Fruit fly (Drosophila melanogaster) whole organism, embryonic: Measurements from ENCODE around the gene dmGlut.

ENCODE experiments used
- Awh ChIP-seq: fragments of 200-800 bp; sonication (Bioruptor generic); IDR thresholded peaks from 2 replicates; pipeline ENCODE4, ENCODE4 v1.3.6; 2022; ENCODE audit warnings: missing biosample characterization, missing genetic modification characterization
- CG10209 ChIP-seq: fragments of 200-800 bp; sonication (Bioruptor generic); optimal IDR thresholded peaks from 3 replicates; lab custom pipeline; 2017; ENCODE audit warnings: missing biosample characterization, mild to moderate bottlenecking, missing genetic modification characterization, missing genetic modification reagents
- CG10321 ChIP-seq: fragments of 200-800 bp; sonication (Bioruptor generic); IDR thresholded peaks from 2 replicates; pipeline ENCODE4 v1.3.6; 2022; ENCODE audit warnings: missing biosample characterization, missing genetic modification characterization
- CG12299 ChIP-seq: fragments of 200-800 bp; sonication (Bioruptor generic); optimal IDR thresholded peaks from 2 replicates; lab custom pipeline; 2018; ENCODE audit warnings: missing biosample characterization, mild to moderate bottlenecking, missing genetic modification characterization
- CG13894 ChIP-seq: fragments of 200-800 bp; sonication (Bioruptor generic); optimal IDR thresholded peaks from 3 replicates; lab custom pipeline; 2018; ENCODE audit warnings: missing biosample characterization, mild to moderate bottlenecking, missing genetic modification characterization, moderate library complexity
- CG14050 ChIP-seq: fragments of 200-800 bp; sonication (Bioruptor generic); IDR thresholded peaks from 3 replicates; pipeline ENCODE4 v1.3.6; 2022; ENCODE audit warnings: missing biosample characterization, missing genetic modification characterization
- CG15696 ChIP-seq: fragments of 200-800 bp; sonication (Bioruptor generic); optimal IDR thresholded peaks from 2 replicates; lab custom pipeline; 2019; ENCODE audit warnings: missing biosample characterization, mild to moderate bottlenecking, missing genetic modification characterization, moderate library complexity
- CG16813 ChIP-seq: fragments of 200-800 bp; sonication (Bioruptor generic); IDR thresholded peaks from 3 replicates; pipeline ENCODE4 v1.3.6; 2022; ENCODE audit warnings: missing biosample characterization, missing genetic modification characterization; ENCODE audit not compliant: partially characterized antibody
- CG17912 ChIP-seq: fragments of 200-800 bp; sonication (Bioruptor generic); optimal IDR thresholded peaks from 2 replicates; lab custom pipeline; 2018; ENCODE audit warnings: missing biosample characterization, mild to moderate bottlenecking, missing genetic modification characterization
- CG32772 ChIP-seq: fragments of 200-800 bp; sonication (Bioruptor generic); IDR thresholded peaks from 2 replicates; pipeline ENCODE4 v1.3.6; 2022; ENCODE audit warnings: missing biosample characterization, missing genetic modification characterization
- CG33557 ChIP-seq: fragments of 200-800 bp; sonication (Bioruptor generic); optimal IDR thresholded peaks from 2 replicates; lab custom pipeline; 2019; ENCODE audit warnings: missing biosample characterization, mild to moderate bottlenecking, missing genetic modification characterization, moderate library complexity
- CG6765 ChIP-seq: fragments of 200-800 bp; sonication (Bioruptor generic); optimal IDR thresholded peaks from 3 replicates; lab custom pipeline; 2017; ENCODE audit warnings: missing biosample characterization, mild to moderate bottlenecking, missing genetic modification characterization
- CG7556 ChIP-seq: fragments of 200-800 bp; sonication (Bioruptor generic); optimal IDR thresholded peaks from 2 replicates; lab custom pipeline; 2017; ENCODE audit warnings: missing biosample characterization, mild to moderate bottlenecking, missing genetic modification characterization
- CG7786 ChIP-seq: fragments of 200-800 bp; sonication (Bioruptor generic); optimal IDR thresholded peaks from 2 replicates; lab custom pipeline; 2016; ENCODE audit warnings: missing biosample characterization, missing genetic modification characterization
- CG7963 ChIP-seq: fragments of 200-800 bp; sonication (Bioruptor generic); IDR thresholded peaks from 3 replicates; pipeline ENCODE4 v1.3.6; 2022; ENCODE audit warnings: missing biosample characterization, missing genetic modification characterization; ENCODE audit not compliant: partially characterized antibody
- CG8924 ChIP-seq: fragments of 200-800 bp; optimal IDR thresholded peaks from 3 replicates; lab custom pipeline; 2019; ENCODE audit warnings: missing biosample characterization, mild to moderate bottlenecking, missing genetic modification characterization, moderate library complexity
- CG9215 ChIP-seq: fragments of 200-800 bp; sonication (Bioruptor generic); IDR thresholded peaks from 2 replicates; pipeline ENCODE4 v1.3.6; 2022; ENCODE audit warnings: missing biosample characterization, missing genetic modification characterization
- CG9437 ChIP-seq: fragments of 200-800 bp; sonication (Bioruptor generic); optimal IDR thresholded peaks from 2 replicates; lab custom pipeline; 2018; ENCODE audit warnings: missing biosample characterization, mild to moderate bottlenecking, missing genetic modification characterization
- CG9727 ChIP-seq: fragments of 200-800 bp; sonication (Bioruptor generic); optimal IDR thresholded peaks from 3 replicates; lab custom pipeline; 2017; ENCODE audit warnings: missing biosample characterization, mild to moderate bottlenecking, missing genetic modification characterization
- CTCF ChIP-seq: fragments of 200-800 bp; sonication (Bioruptor generic); optimal IDR thresholded peaks from 2 replicates; lab custom pipeline; 2017; ENCODE audit warnings: missing biosample characterization, mild to moderate bottlenecking, missing genetic modification characterization, moderate library complexity
- Chrac-16 ChIP-seq: fragments of 200-800 bp; sonication (Bioruptor generic); optimal IDR thresholded peaks from 3 replicates; lab custom pipeline; 2016; ENCODE audit warnings: missing biosample characterization, missing genetic modification characterization
- Elba2 ChIP-seq: fragments of 200-800 bp; sonication (Bioruptor generic); optimal IDR thresholded peaks from 3 replicates; lab custom pipeline; 2016; ENCODE audit warnings: missing biosample characterization, missing genetic modification characterization
- H2.0 ChIP-seq: fragments of 200-800 bp; sonication (Bioruptor generic); IDR thresholded peaks from 2 replicates; pipeline ENCODE4 v1.3.6; 2022; ENCODE audit warnings: missing biosample characterization, missing genetic modification characterization
- MTF-1 ChIP-seq: fragments of 200-800 bp; sonication (Bioruptor generic); optimal IDR thresholded peaks from 2 replicates; lab custom pipeline; 2018; ENCODE audit warnings: missing biosample characterization, mild to moderate bottlenecking, missing genetic modification characterization, borderline replicate concordance
- Mad ChIP-seq: fragments of 200-800 bp; sonication (Bioruptor generic); optimal IDR thresholded peaks from 2 replicates; lab custom pipeline; 2016; ENCODE audit warnings: missing biosample characterization, missing genetic modification characterization
- Max ChIP-seq: fragments of 200-800 bp; sonication (Bioruptor generic); optimal IDR thresholded peaks from 2 replicates; lab custom pipeline; 2016; ENCODE audit warnings: missing biosample characterization, mild to moderate bottlenecking, missing genetic modification characterization
- Nf-YB ChIP-seq: fragments of 200-800 bp; sonication (Bioruptor generic); optimal IDR thresholded peaks from 3 replicates; lab custom pipeline; 2019; ENCODE audit warnings: missing biosample characterization, mild to moderate bottlenecking, missing genetic modification characterization, moderate library complexity
- Poxn ChIP-seq: fragments of 200-800 bp; sonication (Bioruptor generic); IDR thresholded peaks from 2 replicates; pipeline ENCODE4 v1.3.6; 2022; ENCODE audit warnings: missing biosample characterization, missing genetic modification characterization
- ab ChIP-seq: fragments of 200-800 bp; sonication (Bioruptor generic); optimal IDR thresholded peaks from 2 replicates; lab custom pipeline; 2016; ENCODE audit warnings: missing biosample characterization, missing genetic modification characterization
- ac ChIP-seq: fragments of 200-800 bp; sonication (Bioruptor generic); optimal IDR thresholded peaks from 3 replicates; lab custom pipeline; 2017; ENCODE audit warnings: missing biosample characterization, mild to moderate bottlenecking, missing genetic modification characterization
- ara ChIP-seq: fragments of 200-800 bp; sonication (Bioruptor generic); IDR thresholded peaks from 2 replicates; pipeline ENCODE4 v1.3.6; 2022; ENCODE audit warnings: missing biosample characterization, missing genetic modification characterization
- cato ChIP-seq: fragments of 200-800 bp; sonication (Bioruptor generic); optimal IDR thresholded peaks from 2 replicates; lab custom pipeline; 2016; ENCODE audit warnings: missing biosample characterization, missing genetic modification characterization, borderline replicate concordance
- chinmo ChIP-seq: fragments of 200-800 bp; sonication (Bioruptor generic); IDR thresholded peaks from 4 replicates; pipeline ENCODE4 v1.3.6; 2022; ENCODE audit warnings: missing biosample characterization, missing genetic modification characterization; ENCODE audit not compliant: partially characterized antibody
- danr ChIP-seq: fragments of 200-800 bp; sonication (Bioruptor generic); IDR thresholded peaks from 2 replicates; pipeline ENCODE4 v1.3.6; 2022; ENCODE audit warnings: missing biosample characterization, missing genetic modification characterization
- dysf ChIP-seq: fragments of 200-800 bp; sonication (Bioruptor generic); IDR thresholded peaks from 3 replicates; pipeline ENCODE4 v1.3.6; 2022; ENCODE audit warnings: missing biosample characterization, missing genetic modification characterization
- gfzf ChIP-seq: fragments of 200-800 bp; sonication (Bioruptor generic); optimal IDR thresholded peaks from 2 replicates; lab custom pipeline; 2016; ENCODE audit warnings: missing biosample characterization, mild to moderate bottlenecking, missing genetic modification characterization, moderate library complexity
- insv ChIP-seq, 2 experiments: fragments of 200-800 bp; sonication (Bioruptor generic); optimal IDR thresholded peaks; 3 replicates each; lab custom pipeline; 2016 to 2018; ENCODE audit warnings: missing biosample characterization in 2 of 2, missing genetic modification characterization in 2 of 2
- kay ChIP-seq: fragments of 200-800 bp; sonication (Bioruptor generic); optimal IDR thresholded peaks from 2 replicates; lab custom pipeline; 2016; ENCODE audit warnings: missing biosample characterization, missing genetic modification characterization
- kni ChIP-seq: fragments of 200-800 bp; sonication (Bioruptor generic); optimal IDR thresholded peaks from 3 replicates; lab custom pipeline; 2017; ENCODE audit warnings: mild to moderate bottlenecking, missing biosample characterization, missing genetic modification reagents, missing genetic modification characterization
- odd ChIP-seq: fragments of 200-800 bp; sonication (Bioruptor generic); optimal IDR thresholded peaks from 2 replicates; lab custom pipeline; 2017; ENCODE audit warnings: missing biosample characterization, mild to moderate bottlenecking, missing genetic modification characterization
- org-1 ChIP-seq: fragments of 200-800 bp; sonication (Bioruptor generic); optimal IDR thresholded peaks from 2 replicates; lab custom pipeline; 2017; ENCODE audit warnings: missing biosample characterization, missing genetic modification characterization
- rib ChIP-seq: fragments of 200-800 bp; sonication (Bioruptor generic); IDR thresholded peaks from 2 replicates; pipeline ENCODE4 v1.3.6; 2022; ENCODE audit warnings: missing biosample characterization, missing genetic modification characterization
- sc ChIP-seq, 3 experiments: fragments of >200 bp in 2 of 3; fragments of 200-800 bp in 1 of 3; sonication (Bioruptor generic) in 1 of 3; optimal IDR thresholded peaks; 2 replicates in 2 of 3; 3 replicates in 1 of 3; lab custom pipeline; 2017; ENCODE audit warnings: mild to moderate bottlenecking in 1 of 3, missing biosample characterization in 1 of 3, missing genetic modification characterization in 1 of 3, missing genetic modification reagents in 1 of 3
- sens-2 ChIP-seq: fragments of 200-800 bp; sonication (Bioruptor generic); IDR thresholded peaks from 2 replicates; pipeline ENCODE4 v1.3.6; 2022; ENCODE audit warnings: missing biosample characterization, missing genetic modification characterization
- seq ChIP-seq: fragments of 200-800 bp; sonication (Bioruptor generic); IDR thresholded peaks from 2 replicates; pipeline ENCODE4 v1.3.6; 2022; ENCODE audit warnings: missing biosample characterization, missing genetic modification characterization
- sim ChIP-seq: fragments of 200-800 bp; sonication (Bioruptor generic); IDR thresholded peaks from 2 replicates; pipeline ENCODE4 v1.3.6; 2022; ENCODE audit warnings: missing biosample characterization, missing genetic modification characterization
- sima ChIP-seq: fragments of 200-800 bp; sonication (Bioruptor generic); optimal IDR thresholded peaks from 2 replicates; lab custom pipeline; 2016; ENCODE audit warnings: missing biosample characterization, missing genetic modification characterization
- sisA ChIP-seq: fragments of 200-800 bp; sonication (Bioruptor generic); IDR thresholded peaks from 2 replicates; pipeline ENCODE4 v1.3.6; 2022; ENCODE audit warnings: missing biosample characterization, missing genetic modification characterization
- tio ChIP-seq: fragments of 200-800 bp; sonication (Bioruptor generic); optimal IDR thresholded peaks from 2 replicates; lab custom pipeline; 2017; ENCODE audit warnings: missing biosample characterization, missing genetic modification characterization, inconsistent platforms
- zen ChIP-seq: fragments of 200-800 bp; sonication (Bioruptor generic); optimal IDR thresholded peaks from 3 replicates; lab custom pipeline; 2018; ENCODE audit warnings: missing biosample characterization, mild to moderate bottlenecking, missing genetic modification characterization, moderate library complexity
- zfh2 ChIP-seq: fragments of 200-800 bp; sonication (Bioruptor generic); optimal IDR thresholded peaks from 2 replicates; lab custom pipeline; 2016; ENCODE audit warnings: missing biosample characterization, missing genetic modification characterization

The dmGlut gene

dm6 chr2L:12065683-12066386 is 38.6 kb downstream of the dmGlut start (continued):
- TF ChIP-seq ara (no peak), zfh2 (GFP tag; lab: Kevin White, UChicago) (no peak), sisA (no peak), CG13894 (tag; lab: Kevin White, UChicago) (no peak), sima (no peak), CG9727 (peak; percentile 64), danr (no peak), org-1 (GFP tag; lab: Kevin White, UChicago) (no peak), CG17912 (GFP tag; lab: Kevin White, UChicago) (no peak), insv (GFP tag; optimal IDR thresholded peaks at IDR 0.05; lab: Kevin White, UChicago) (no peak), sens-2 (no peak), MTF-1 (no peak), sc (optimal IDR thresholded peaks at IDR 0.05; lab: Kevin White, UChicago) (no peak), sc (GFP tag; optimal IDR thresholded peaks at IDR 0.05; lab: Kevin White, UChicago) (no peak), CG6765 (GFP tag; lab: Kevin White, UChicago) (no peak), CTCF (GFP tag; lab: Kevin White, UChicago) (no peak), zen (tag; lab: Kevin White, UChicago) (peak; percentile 5), CG33557 (GFP tag; lab: Kevin White, UChicago) (peak; percentile 78), CG12299 (tag; lab: Kevin White, UChicago) (no peak), ac (GFP tag; lab: Kevin White, UChicago) (no peak), gfzf (GFP tag; lab: Kevin White, UChicago) (no peak), kni (GFP tag; lab: Kevin White, UChicago) (no peak), odd (GFP tag; lab: Kevin White, UChicago) (no peak), dysf (GFP tag; lab: Robert Waterston, UW) (no peak), Chrac-16 (peak; percentile 12), CG10321 (GFP tag; lab: Robert Waterston, UW) (no peak), CG15696 (peak; percentile 87), sim (GFP tag; lab: Robert Waterston, UW) (no peak), tio (no peak), Nf-YB (peak; percentile 42), CG10209 (no peak), CG7786 (GFP tag; lab: Kevin White, UChicago) (no peak), CG7963 (GFP tag; lab: Robert Waterston, UW) (no peak), chinmo (no peak), Elba2 (GFP tag; lab: Kevin White, UChicago) (no peak), Mad (GFP tag; lab: Kevin White, UChicago) (no peak), ab (GFP tag; lab: Kevin White, UChicago) (no peak), CG8924 (tag; lab: Kevin White, UChicago) (peak; percentile 53), CG14050 (GFP tag; lab: Robert Waterston, UW) (no peak), H2.0 (GFP tag; lab: Robert Waterston, UW) (no peak), Max (GFP tag; lab: Kevin White, UChicago) (no peak), CG9215 (GFP tag; lab: Robert Waterston, UW) (no peak), CG32772 (GFP tag; lab: Robert Waterston, UW) (no peak; the same call in 1 of the 2 replicates), kay (GFP tag; lab: Kevin White, UChicago) (no peak), Awh (GFP tag; lab: Robert Waterston, UW) (no peak), seq (no peak), CG9437 (GFP tag; lab: Kevin White, UChicago) (peak; percentile 1), CG16813 (GFP tag; lab: Robert Waterston, UW) (no peak), CG7556 (GFP tag; lab: Kevin White, UChicago) (peak; percentile 38), Poxn (no peak), cato (GFP tag; lab: Kevin White, UChicago) (no peak), rib (GFP tag; lab: Robert Waterston, UW) (no peak)
